Worm (Caenorhabditis elegans) whole organism, L4/young adult: ENCODE data around the gene F43C11.1.

Experiments
- W03F9.2 ChIP-seq: fragments of 150-350 bp; optimal IDR thresholded peaks from 2 replicates; lab custom pipeline; 2014; ENCODE audit warnings: missing biosample characterization, missing genetic modification characterization
- him-1 ChIP-seq: sonication (generic microtip); optimal IDR thresholded peaks from 2 replicates; lab custom pipeline; 2016; ENCODE audit warnings: missing genotype, missing genetic modification reagents, missing genetic modification characterization, missing compliant biosample characterization

ce11 chrII:2332220-2332619, 24.7 kb upstream of the F43C11.1 start, which contains the start of gene F43C11.8:
- TF ChIP-seq W03F9.2 (tag; lab: Kevin White, UChicago) (no peak), him-1 (tag; lab: Kevin White, UChicago) (no peak)
